Fruit fly (Drosophila melanogaster) whole organism, embryonic: ENCODE results near the gene Rab39.

Experiments
- B-H1 ChIP-seq: fragments of 200-800 bp; sonication (Bioruptor generic); IDR thresholded peaks from 3 replicates; pipeline ENCODE4 v1.3.6; 2022; ENCODE audit warnings: missing biosample characterization, missing genetic modification characterization
- B-H2 ChIP-seq: fragments of 200-800 bp; sonication (Bioruptor generic); optimal IDR thresholded peaks from 2 replicates; lab custom pipeline; 2018; ENCODE audit warnings: missing biosample characterization, mild to moderate bottlenecking, missing genetic modification characterization
- Bgb ChIP-seq: fragments of 200-800 bp; sonication (Bioruptor generic); IDR thresholded peaks from 2 replicates; pipeline ENCODE4 v1.3.6; 2022; ENCODE audit warnings: missing biosample characterization, missing genetic modification characterization; ENCODE audit not compliant: partially characterized antibody
- CG10147 ChIP-seq: fragments of 200-800 bp; sonication (Bioruptor generic); optimal IDR thresholded peaks from 2 replicates; lab custom pipeline; 2019; ENCODE audit warnings: missing biosample characterization, mild to moderate bottlenecking, missing genetic modification characterization, moderate library complexity
- CG10267 ChIP-seq: fragments of 200-800 bp; sonication (Bioruptor generic); optimal IDR thresholded peaks from 2 replicates; lab custom pipeline; 2018; ENCODE audit warnings: missing biosample characterization, mild to moderate bottlenecking, missing genetic modification characterization, moderate library complexity
- CG10654 ChIP-seq: fragments of 200-800 bp; sonication (Bioruptor generic); optimal IDR thresholded peaks from 2 replicates; lab custom pipeline; 2016; ENCODE audit warnings: missing biosample characterization, missing genetic modification characterization
- CG12071 ChIP-seq: fragments of 200-800 bp; sonication (Bioruptor generic); optimal IDR thresholded peaks from 3 replicates; lab custom pipeline; 2018; ENCODE audit warnings: missing biosample characterization, mild to moderate bottlenecking, missing genetic modification characterization
- CG12104 ChIP-seq: fragments of 200-800 bp; sonication (Bioruptor generic); optimal IDR thresholded peaks from 3 replicates; lab custom pipeline; 2016; ENCODE audit warnings: missing biosample characterization, missing genetic modification characterization
- CG12942 ChIP-seq: fragments of 200-800 bp; sonication (Bioruptor generic); optimal IDR thresholded peaks from 3 replicates; lab custom pipeline; 2016; ENCODE audit warnings: missing biosample characterization, missing genetic modification characterization
- CG13894 ChIP-seq: fragments of 200-800 bp; sonication (Bioruptor generic); optimal IDR thresholded peaks from 3 replicates; lab custom pipeline; 2018; ENCODE audit warnings: missing biosample characterization, mild to moderate bottlenecking, missing genetic modification characterization, moderate library complexity
- CG15011 ChIP-seq: fragments of 200-800 bp; sonication (Bioruptor generic); optimal IDR thresholded peaks from 3 replicates; lab custom pipeline; 2018; ENCODE audit warnings: missing biosample characterization, mild to moderate bottlenecking, missing genetic modification characterization
- CG15601 ChIP-seq: fragments of 200-800 bp; sonication (Bioruptor generic); optimal IDR thresholded peaks from 3 replicates; lab custom pipeline; 2019; ENCODE audit warnings: missing biosample characterization, mild to moderate bottlenecking, missing genetic modification characterization, moderate library complexity
- CG1832 ChIP-seq: fragments of 200-800 bp; sonication (Bioruptor generic); optimal IDR thresholded peaks from 2 replicates; lab custom pipeline; 2017; ENCODE audit warnings: missing biosample characterization, mild to moderate bottlenecking, missing genetic modification characterization, inconsistent platforms
- CG2129 ChIP-seq: fragments of 200-800 bp; sonication (Bioruptor generic); IDR thresholded peaks from 2 replicates; pipeline ENCODE4 v1.3.6; 2022; ENCODE audit warnings: missing biosample characterization, missing genetic modification characterization; ENCODE audit not compliant: partially characterized antibody
- CG2889 ChIP-seq: fragments of 200-800 bp; sonication (Bioruptor generic); IDR thresholded peaks from 3 replicates; pipeline ENCODE4 v1.3.6; 2022; ENCODE audit warnings: missing biosample characterization, missing genetic modification characterization
- CG30403 ChIP-seq: fragments of 200-800 bp; sonication (Bioruptor generic); optimal IDR thresholded peaks from 3 replicates; lab custom pipeline; 2016; ENCODE audit warnings: missing biosample characterization, missing genetic modification characterization
- CG33557 ChIP-seq: fragments of 200-800 bp; sonication (Bioruptor generic); optimal IDR thresholded peaks from 2 replicates; lab custom pipeline; 2019; ENCODE audit warnings: missing biosample characterization, mild to moderate bottlenecking, missing genetic modification characterization, moderate library complexity
- CG4854 ChIP-seq: fragments of 200-800 bp; sonication (Bioruptor generic); optimal IDR thresholded peaks from 2 replicates; lab custom pipeline; 2016; ENCODE audit warnings: missing biosample characterization, missing genetic modification characterization, inconsistent platforms
- CG9876 ChIP-seq: fragments of 200-800 bp; sonication (Bioruptor generic); optimal IDR thresholded peaks from 2 replicates; lab custom pipeline; 2016; ENCODE audit warnings: missing biosample characterization, missing genetic modification characterization
- CkIIα-i1 ChIP-seq: fragments of 200-800 bp; sonication (Bioruptor generic); IDR thresholded peaks from 2 replicates; pipeline ENCODE4 v1.3.6; 2022; ENCODE audit warnings: missing biosample characterization, missing genetic modification characterization
- D19A ChIP-seq: fragments of 200-800 bp; optimal IDR thresholded peaks from 3 replicates; lab custom pipeline; 2019; ENCODE audit warnings: missing biosample characterization, mild to moderate bottlenecking, missing genetic modification characterization, moderate library complexity
- D19B ChIP-seq: fragments of 200-800 bp; sonication (Bioruptor generic); optimal IDR thresholded peaks from 2 replicates; lab custom pipeline; 2017; ENCODE audit warnings: missing biosample characterization, mild to moderate bottlenecking, missing genetic modification characterization
- Dbx ChIP-seq: fragments of 200-800 bp; sonication (Bioruptor generic); IDR thresholded peaks from 3 replicates; pipeline ENCODE4 v1.3.6; 2022; ENCODE audit warnings: missing biosample characterization, missing genetic modification characterization
- Ets65A ChIP-seq: fragments of 200-800 bp; sonication (Bioruptor generic); peaks from one replicate; lab custom pipeline; 2016; ENCODE audit warnings: missing biosample characterization, missing genetic modification characterization
- Gsc ChIP-seq: fragments of 200-800 bp; sonication (Bioruptor generic); IDR thresholded peaks from 2 replicates; pipeline ENCODE4 v1.3.6; 2022; ENCODE audit warnings: missing biosample characterization, missing genetic modification characterization
- Hmr ChIP-seq: fragments of 200-800 bp; sonication (Bioruptor generic); optimal IDR thresholded peaks from 3 replicates; lab custom pipeline; 2017; ENCODE audit warnings: mild to moderate bottlenecking, missing biosample characterization, missing genetic modification reagents, missing genetic modification characterization
- Jarid2 ChIP-seq: fragments of 200-800 bp; sonication (Bioruptor generic); optimal IDR thresholded peaks from 3 replicates; lab custom pipeline; 2017; ENCODE audit warnings: mild to moderate bottlenecking, missing biosample characterization, missing genetic modification reagents, missing genetic modification characterization
- MBD-R2 ChIP-seq: fragments of 200-800 bp; sonication (Bioruptor generic); IDR thresholded peaks from 2 replicates; pipeline ENCODE4 v1.3.6; 2022; ENCODE audit warnings: missing biosample characterization, missing genetic modification characterization
- MTF-1 ChIP-seq: fragments of 200-800 bp; sonication (Bioruptor generic); optimal IDR thresholded peaks from 2 replicates; lab custom pipeline; 2018; ENCODE audit warnings: missing biosample characterization, mild to moderate bottlenecking, missing genetic modification characterization, borderline replicate concordance
- Mad ChIP-seq: fragments of 200-800 bp; sonication (Bioruptor generic); optimal IDR thresholded peaks from 2 replicates; lab custom pipeline; 2016; ENCODE audit warnings: missing biosample characterization, missing genetic modification characterization
- Pdp1 ChIP-seq, 2 experiments: fragments of 200-800 bp; sonication (Bioruptor generic); optimal IDR thresholded peaks; 3 replicates each; lab custom pipeline; 2016; ENCODE audit warnings: missing biosample characterization in 2 of 2, missing genetic modification characterization in 2 of 2, mild to moderate bottlenecking in 1 of 2, moderate library complexity in 1 of 2
- Ravus ChIP-seq: fragments of 200-800 bp; sonication (Bioruptor generic); IDR thresholded peaks from 2 replicates; pipeline ENCODE4 v1.3.6; 2022; ENCODE audit warnings: missing biosample characterization, missing genetic modification characterization
- abd-A ChIP-seq: fragments of 200-800 bp; sonication (Bioruptor generic); optimal IDR thresholded peaks from 3 replicates; lab custom pipeline; 2019; ENCODE audit warnings: missing biosample characterization, mild to moderate bottlenecking, missing genetic modification characterization, moderate library complexity
- al ChIP-seq: fragments of 200-800 bp; sonication (Bioruptor generic); IDR thresholded peaks from 2 replicates; pipeline ENCODE4 v1.3.6; 2022; ENCODE audit warnings: missing biosample characterization, missing genetic modification characterization
- bbx ChIP-seq: fragments of 200-800 bp; sonication (Bioruptor generic); IDR thresholded peaks from 2 replicates; pipeline ENCODE4 v1.3.6; 2022; ENCODE audit warnings: missing biosample characterization, missing genetic modification characterization; ENCODE audit not compliant: partially characterized antibody
- btn ChIP-seq: fragments of 200-800 bp; sonication (Bioruptor generic); optimal IDR thresholded peaks from 2 replicates; lab custom pipeline; 2016; ENCODE audit warnings: missing biosample characterization, missing genetic modification characterization
- fu2 ChIP-seq: fragments of 200-800 bp; sonication (Bioruptor generic); optimal IDR thresholded peaks from 2 replicates; lab custom pipeline; 2016; ENCODE audit warnings: missing biosample characterization, missing genetic modification characterization
- hb ChIP-seq: fragments of 200-800 bp; sonication (Bioruptor generic); IDR thresholded peaks from 3 replicates; pipeline ENCODE4 v1.3.6; 2022; ENCODE audit warnings: missing biosample characterization, missing genetic modification characterization; ENCODE audit not compliant: partially characterized antibody
- insv ChIP-seq, 2 experiments: fragments of 200-800 bp; sonication (Bioruptor generic); optimal IDR thresholded peaks; 3 replicates each; lab custom pipeline; 2016 to 2018; ENCODE audit warnings: missing biosample characterization in 2 of 2, missing genetic modification characterization in 2 of 2
- kay ChIP-seq: fragments of 200-800 bp; sonication (Bioruptor generic); optimal IDR thresholded peaks from 2 replicates; lab custom pipeline; 2016; ENCODE audit warnings: missing biosample characterization, missing genetic modification characterization
- lbe ChIP-seq: fragments of 200-800 bp; sonication (Bioruptor generic); optimal IDR thresholded peaks from 2 replicates; lab custom pipeline; 2016; ENCODE audit warnings: missing biosample characterization, mild to moderate bottlenecking, missing genetic modification characterization
- mam ChIP-seq: fragments of 200-800 bp; sonication (Bioruptor generic); optimal IDR thresholded peaks from 3 replicates; lab custom pipeline; 2016; ENCODE audit warnings: missing biosample characterization, missing genetic modification characterization
- pan ChIP-seq, 4 experiments: fragments of >200 bp in 3 of 4; fragments of 200-800 bp in 1 of 4; sonication (Bioruptor generic) in 1 of 4; optimal IDR thresholded peaks in 3 of 4; IDR thresholded peaks in 1 of 4; 2 replicates each; pipeline versions ENCODE4 v1.3.6 to Lab custom; 2017 to 2022; ENCODE audit warnings: missing biosample characterization in 2 of 4, missing genetic modification characterization in 2 of 4, mixed read lengths in 1 of 4
- pzg ChIP-seq: fragments of 200-800 bp; sonication (Bioruptor generic); optimal IDR thresholded peaks from 3 replicates; lab custom pipeline; 2018; ENCODE audit warnings: missing biosample characterization, mild to moderate bottlenecking, missing genetic modification characterization, moderate library complexity
- salm ChIP-seq: fragments of 200-800 bp; sonication (Bioruptor generic); optimal IDR thresholded peaks from 2 replicates; lab custom pipeline; 2018; ENCODE audit warnings: missing biosample characterization, mild to moderate bottlenecking, missing genetic modification characterization
- shn ChIP-seq: fragments of 200-800 bp; sonication (Bioruptor generic); optimal IDR thresholded peaks from 3 replicates; lab custom pipeline; 2016; ENCODE audit warnings: missing biosample characterization, missing genetic modification characterization
- zen2 ChIP-seq: fragments of 200-800 bp; sonication (Bioruptor generic); IDR thresholded peaks from 3 replicates; pipeline ENCODE4 v1.3.6; 2022; ENCODE audit warnings: missing biosample characterization, missing genetic modification characterization; ENCODE audit not compliant: partially characterized antibody

Rab39 gene

DNA sequence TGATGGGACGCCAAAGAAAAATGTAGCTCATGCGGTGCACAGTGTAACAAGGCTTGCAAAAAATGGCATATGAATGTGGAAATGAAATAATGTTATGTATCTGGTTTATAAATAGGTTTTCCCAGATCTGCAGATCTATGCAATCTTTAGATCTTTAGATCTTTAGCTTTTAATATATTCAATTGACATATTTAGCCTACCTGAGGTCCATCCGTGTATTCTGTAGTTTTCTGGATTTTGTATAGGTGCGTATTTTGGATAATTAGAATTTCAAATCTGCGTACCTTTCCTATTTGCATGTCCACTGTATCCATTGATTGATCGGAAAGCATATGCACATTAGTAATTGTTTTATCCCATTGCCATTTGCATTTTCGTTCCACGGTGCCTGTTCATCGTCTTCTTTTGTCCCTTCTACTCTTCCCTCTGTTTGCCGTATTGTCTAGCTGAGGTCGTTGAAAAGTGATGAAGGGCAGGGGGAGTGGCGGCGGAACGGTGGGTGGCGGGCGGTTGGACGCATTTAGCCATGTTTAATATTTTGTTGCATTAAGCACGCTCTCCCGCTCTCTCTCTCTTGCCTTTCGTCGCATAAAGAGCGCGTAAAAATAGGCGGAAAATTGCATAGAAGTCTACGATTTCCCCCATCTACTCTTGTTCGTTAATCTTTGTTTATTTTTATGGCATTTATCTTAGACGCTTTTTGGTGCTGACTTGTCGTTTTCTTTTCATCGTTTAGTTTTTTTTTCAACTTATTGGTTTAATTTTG is 25.6 kb upstream of the Rab39 start, which contains the start of gene CHES-1-like (continued):
- TF ChIP-seq B-H2 (GFP tag; lab: Kevin White, UChicago) (peak; percentile 43), D19A (tag; lab: Kevin White, UChicago) (peak; percentile 90), CG30403 (peak; percentile 95), Mad (GFP tag; lab: Kevin White, UChicago) (peak; percentile 87), al (GFP tag; lab: Robert Waterston, UW) (peak; percentile 67), bbx (no peak), CG2129 (GFP tag; lab: Robert Waterston, UW) (no peak), CG1832 (GFP tag; lab: Kevin White, UChicago) (no peak), mam (GFP tag; lab: Kevin White, UChicago) (peak; percentile 87), CG10267 (tag; lab: Kevin White, UChicago) (peak; percentile 82), CG33557 (GFP tag; lab: Kevin White, UChicago) (peak; percentile 71), kay (GFP tag; lab: Kevin White, UChicago) (peak; percentile 89), CkIIα-i1 (peak; percentile 32; the same call in 1 of the 2 replicates), Jarid2 (peak; percentile 76), CG12942 (peak; percentile 90), Pdp1 (GFP tag; optimal IDR thresholded peaks at IDR 0.05; lab: Kevin White, UChicago) (peak; percentile 84 to 94), CG12104 (GFP tag; lab: Kevin White, UChicago) (peak; percentile 85), CG15601 (tag; lab: Kevin White, UChicago) (peak; percentile 84), CG13894 (tag; lab: Kevin White, UChicago) (peak; percentile 67), insv (GFP tag; optimal IDR thresholded peaks at IDR 0.05; lab: Kevin White, UChicago) (peak; percentile 1 to 59), abd-A (tag; lab: Kevin White, UChicago) (no peak), Gsc (GFP tag; lab: Robert Waterston, UW) (peak; percentile 33; the same call in 1 of the 2 replicates), Ets65A (peak; percentile 97), MTF-1 (no peak), Bgb (GFP tag; lab: Robert Waterston, UW) (no peak), shn (GFP tag; lab: Kevin White, UChicago) (peak; percentile 93), CG12071 (peak; percentile 68), B-H1 (GFP tag; lab: Robert Waterston, UW) (peak; percentile 68), hb (GFP tag; lab: Robert Waterston, UW) (peak; percentile 54; the same call in 1 of the 3 replicates), Ravus (GFP tag; lab: Robert Waterston, UW) (peak; percentile 39; the same call in 1 of the 2 replicates), MBD-R2 (GFP tag; lab: Robert Waterston, UW) (peak; percentile 53), zen2 (no peak), salm (tag; lab: Kevin White, UChicago) (peak; percentile 74), D19B (GFP tag; lab: Kevin White, UChicago) (peak; percentile 81), CG4854 (GFP tag; lab: Kevin White, UChicago) (peak; percentile 70), CG10654 (GFP tag; lab: Kevin White, UChicago) (peak; percentile 83), btn (GFP tag; lab: Kevin White, UChicago) (peak; percentile 84), Dbx (GFP tag; lab: Robert Waterston, UW) (peak; percentile 77), fu2 (GFP tag; lab: Kevin White, UChicago) (peak; percentile 85), CG15011 (GFP tag; lab: Kevin White, UChicago) (peak; percentile 85), lbe (peak; percentile 52), pzg (GFP tag; lab: Kevin White, UChicago) (no peak), CG10147 (GFP tag; lab: Kevin White, UChicago) (peak; percentile 87), Hmr (GFP tag; lab: Kevin White, UChicago) (peak; percentile 91), CG2889 (GFP tag; lab: Robert Waterston, UW) (0 out of 3 replicates have a peak, but pooled peaks have one; percentile 66), pan (optimal IDR thresholded peaks at IDR 0.05; lab: Kevin White, UChicago) (no peak), pan (GFP tag; optimal IDR thresholded peaks at IDR 0.05 in 1 of 2, IDR thresholded peaks at IDR 0.05 in 1 of 2) (peak in 1 of 2 experiments; percentile 80), CG9876 (GFP tag; lab: Kevin White, UChicago) (peak; percentile 81)
